Worm (Caenorhabditis elegans) whole organism, L1 larva: Measurements from ENCODE around the gene F55A11.11.

Source experiments
- F16B12.6 ChIP-seq: fragments of 150-350 bp; optimal IDR thresholded peaks from 2 replicates; lab custom pipeline; 2014; ENCODE audit warnings: missing biosample characterization, missing genetic modification characterization
- Y116A8C.19 ChIP-seq: sonication (generic microtip); optimal IDR thresholded peaks from 2 replicates; lab custom pipeline; 2016; ENCODE audit warnings: missing compliant biosample characterization, missing genetic modification characterization, borderline replicate concordance
- aha-1 ChIP-seq: fragments of 150-350 bp; optimal IDR thresholded peaks from 2 replicates; lab custom pipeline; 2014; ENCODE audit warnings: missing biosample characterization, missing genetic modification characterization
- alr-1 ChIP-seq: fragments of 200-800 bp; sonication (Bioruptor generic); optimal IDR thresholded peaks from 2 replicates; lab custom pipeline; 2018; ENCODE audit warnings: borderline replicate concordance, mild to moderate bottlenecking, missing genetic modification characterization, missing compliant biosample characterization
- ama-1 ChIP-seq: fragments of 150-350 bp; optimal IDR thresholded peaks from 2 replicates; lab custom pipeline; 2014
- ceh-63 ChIP-seq: fragments of 200-800 bp; sonication (Bioruptor generic); optimal IDR thresholded peaks from 2 replicates; lab custom pipeline; 2018; ENCODE audit warnings: mild to moderate bottlenecking, missing genetic modification characterization, missing compliant biosample characterization
- ceh-8 ChIP-seq: fragments of 200-800 bp; sonication (Bioruptor generic); optimal IDR thresholded peaks from 2 replicates; lab custom pipeline; 2018; ENCODE audit warnings: mild to moderate bottlenecking, missing genetic modification characterization, moderate library complexity, missing compliant biosample characterization
- ceh-82 ChIP-seq, 3 experiments: fragments of 150-350 bp in 1 of 3; sonication (generic microtip) in 2 of 3; optimal IDR thresholded peaks; 2 replicates each; lab custom pipeline; 2014 to 2017; ENCODE audit warnings: missing biosample characterization in 3 of 3, missing genetic modification characterization in 3 of 3
- ceh-90 ChIP-seq: sonication (generic microtip); optimal IDR thresholded peaks from 2 replicates; lab custom pipeline; 2016; ENCODE audit warnings: missing genetic modification characterization, missing compliant biosample characterization
- dsc-1 ChIP-seq: sonication (generic microtip); optimal IDR thresholded peaks from 2 replicates; lab custom pipeline; 2016; ENCODE audit warnings: mild to moderate bottlenecking, missing genetic modification characterization, missing compliant biosample characterization
- efl-3 ChIP-seq: fragments of 200-800 bp; sonication (Bioruptor generic); optimal IDR thresholded peaks from 2 replicates; lab custom pipeline; 2018; ENCODE audit warnings: mild to moderate bottlenecking, missing genetic modification characterization, missing compliant biosample characterization
- egl-27 ChIP-seq, 2 experiments: fragments of 150-350 bp in 1 of 2; sonication (generic microtip); optimal IDR thresholded peaks; 3 replicates each; lab custom pipeline; 2017 to 2018; ENCODE audit warnings: missing biosample characterization in 2 of 2, missing genetic modification characterization in 2 of 2, missing genetic modification reagents in 2 of 2
- elt-3 ChIP-seq, 6 experiments: fragments of 150-350 bp in 1 of 6; sonication (generic microtip); optimal IDR thresholded peaks; 2 replicates each; lab custom pipeline; 2017 to 2018; ENCODE audit warnings: missing biosample characterization in 6 of 6, missing genetic modification characterization in 6 of 6, inconsistent platforms in 1 of 6
- fkh-4 ChIP-seq: sonication (generic microtip); optimal IDR thresholded peaks from 2 replicates; lab custom pipeline; 2016; ENCODE audit warnings: missing compliant biosample characterization, missing genetic modification characterization, borderline replicate concordance
- fkh-8 ChIP-seq: sonication (generic microtip); optimal IDR thresholded peaks from 2 replicates; lab custom pipeline; 2016; ENCODE audit warnings: mild to moderate bottlenecking, missing genetic modification characterization, missing compliant biosample characterization
- grh-1 ChIP-seq: fragments of 200-800 bp; sonication (Bioruptor generic); IDR thresholded peaks from 2 replicates; pipeline ENCODE4 v1.3.6; 2022; ENCODE audit warnings: missing genetic modification reagents, missing genetic modification characterization, missing compliant biosample characterization
- hpl-2 ChIP-seq: fragments of 150-350 bp; optimal IDR thresholded peaks from 2 replicates; lab custom pipeline; 2014; ENCODE audit warnings: missing biosample characterization, missing genetic modification reagents, missing genetic modification characterization
- irx-1 ChIP-seq: sonication (generic microtip); optimal IDR thresholded peaks from 2 replicates; lab custom pipeline; 2016; ENCODE audit warnings: missing genetic modification characterization, missing compliant biosample characterization
- isw-1 ChIP-seq: fragments of 200-800 bp; sonication (Bioruptor generic); IDR thresholded peaks from 2 replicates; pipeline ENCODE4 v1.3.6; 2022; ENCODE audit warnings: missing genetic modification characterization, missing compliant biosample characterization
- jun-1 ChIP-seq: fragments of 150-350 bp; optimal IDR thresholded peaks from 2 replicates; lab custom pipeline; 2014; ENCODE audit warnings: missing biosample characterization, missing genetic modification reagents, missing genetic modification characterization
- lin-14 ChIP-seq: fragments of 200-800 bp; sonication (Bioruptor generic); optimal IDR thresholded peaks from 2 replicates; lab custom pipeline; 2018; ENCODE audit warnings: mild to moderate bottlenecking, missing genetic modification characterization, moderate library complexity, missing compliant biosample characterization
- lin-15B ChIP-seq: fragments of 150-350 bp; sonication (generic microtip); optimal IDR thresholded peaks from 3 replicates; lab custom pipeline; 2014; ENCODE audit warnings: missing biosample characterization, missing genetic modification characterization
- lin-35 ChIP-seq, 2 experiments: fragments of 150-350 bp; optimal IDR thresholded peaks; 2 replicates each; lab custom pipeline; 2014; ENCODE audit warnings: missing biosample characterization in 2 of 2, missing genetic modification characterization in 2 of 2, missing genetic modification reagents in 2 of 2
- lir-3 ChIP-seq: sonication (generic microtip); optimal IDR thresholded peaks from 2 replicates; lab custom pipeline; 2016; ENCODE audit warnings: mild to moderate bottlenecking, missing genetic modification characterization, moderate library complexity, missing compliant biosample characterization; ENCODE audit not compliant: poor library complexity
- lsy-2 ChIP-seq, 2 experiments: fragments of 150-350 bp; optimal IDR thresholded peaks; 2 replicates each; lab custom pipeline; 2014; ENCODE audit warnings: missing biosample characterization in 2 of 2, missing genetic modification characterization in 2 of 2
- mab-9 ChIP-seq: fragments of 200-800 bp; sonication (Bioruptor generic); IDR thresholded peaks from 2 replicates; pipeline ENCODE4 v1.3.6; 2022; ENCODE audit warnings: missing genetic modification reagents, missing genetic modification characterization, missing compliant biosample characterization
- mdl-1 ChIP-seq, 2 experiments: fragments of 150-350 bp; optimal IDR thresholded peaks; 2 replicates each; lab custom pipeline; 2014 to 2017; ENCODE audit warnings: missing biosample characterization in 2 of 2, missing genetic modification characterization in 2 of 2, inconsistent platforms in 1 of 2
- mef-2 ChIP-seq: fragments of 150-350 bp; optimal IDR thresholded peaks from 2 replicates; lab custom pipeline; 2014; ENCODE audit warnings: missing biosample characterization, missing genetic modification characterization
- mep-1 ChIP-seq: fragments of 150-350 bp; optimal IDR thresholded peaks from 2 replicates; lab custom pipeline; 2014; ENCODE audit warnings: missing biosample characterization, missing genetic modification characterization
- nhr-11 ChIP-seq: fragments of 150-350 bp; optimal IDR thresholded peaks from 2 replicates; lab custom pipeline; 2014; ENCODE audit warnings: missing biosample characterization, missing genetic modification characterization
- nhr-12 ChIP-seq: sonication (generic microtip); optimal IDR thresholded peaks from 2 replicates; lab custom pipeline; 2017; ENCODE audit warnings: missing biosample characterization, missing genetic modification characterization
- nhr-20 ChIP-seq: sonication (generic microtip); optimal IDR thresholded peaks from 2 replicates; lab custom pipeline; 2016; ENCODE audit warnings: mild to moderate bottlenecking, missing genetic modification characterization, missing compliant biosample characterization
- nhr-28 ChIP-seq: fragments of 150-350 bp; optimal IDR thresholded peaks from 2 replicates; lab custom pipeline; 2014; ENCODE audit warnings: missing biosample characterization, missing genetic modification characterization
- nhr-47 ChIP-seq: sonication (generic microtip); optimal IDR thresholded peaks from 2 replicates; lab custom pipeline; 2016; ENCODE audit warnings: mild to moderate bottlenecking, missing genetic modification characterization, moderate library complexity, missing compliant biosample characterization
- nhr-71 ChIP-seq: sonication (generic microtip); optimal IDR thresholded peaks from 2 replicates; lab custom pipeline; 2016; ENCODE audit warnings: mild to moderate bottlenecking, missing genetic modification characterization, moderate library complexity, missing compliant biosample characterization
- nhr-84 ChIP-seq: sonication (generic microtip); optimal IDR thresholded peaks from 2 replicates; lab custom pipeline; 2017; ENCODE audit warnings: missing biosample characterization, missing genetic modification characterization
- pag-3 ChIP-seq: sonication (generic microtip); optimal IDR thresholded peaks from 2 replicates; lab custom pipeline; 2017; ENCODE audit warnings: missing genetic modification characterization, mild to moderate bottlenecking, missing compliant biosample characterization, antibody characterized with exemption, borderline replicate concordance; ENCODE audit not compliant: insufficient read depth
- pax-3 ChIP-seq: fragments of 200-800 bp; sonication (Bioruptor generic); optimal IDR thresholded peaks from 2 replicates; lab custom pipeline; 2018; ENCODE audit warnings: mild to moderate bottlenecking, missing genetic modification characterization, moderate library complexity, missing compliant biosample characterization
- pqm-1 ChIP-seq: sonication (generic microtip); optimal IDR thresholded peaks from 3 replicates; lab custom pipeline; 2017; ENCODE audit warnings: missing biosample characterization, missing genetic modification characterization
- rnt-1 ChIP-seq: sonication (generic microtip); optimal IDR thresholded peaks from 2 replicates; lab custom pipeline; 2016; ENCODE audit warnings: mild to moderate bottlenecking, missing genetic modification characterization, moderate library complexity, missing compliant biosample characterization
- snu-23 ChIP-seq: sonication (generic microtip); optimal IDR thresholded peaks from 2 replicates; lab custom pipeline; 2016; ENCODE audit warnings: missing genetic modification characterization, missing compliant biosample characterization
- sox-4 ChIP-seq: sonication (generic microtip); optimal IDR thresholded peaks from 2 replicates; lab custom pipeline; 2016; ENCODE audit warnings: missing genetic modification characterization, missing compliant biosample characterization
- sptf-1 ChIP-seq: fragments of 150-350 bp; optimal IDR thresholded peaks from 2 replicates; lab custom pipeline; 2014; ENCODE audit warnings: missing biosample characterization, missing genetic modification characterization
- sup-37 ChIP-seq: fragments of 200-800 bp; sonication (Bioruptor generic); optimal IDR thresholded peaks from 2 replicates; lab custom pipeline; 2018; ENCODE audit warnings: mild to moderate bottlenecking, missing genetic modification characterization, missing compliant biosample characterization
- swsn-7 ChIP-seq: sonication (generic microtip); optimal IDR thresholded peaks from 2 replicates; lab custom pipeline; 2016; ENCODE audit warnings: missing genetic modification characterization, missing compliant biosample characterization
- unc-30 ChIP-seq: sonication (generic microtip); optimal IDR thresholded peaks from 2 replicates; lab custom pipeline; 2017; ENCODE audit warnings: missing biosample characterization, missing genetic modification characterization
- unc-62 ChIP-seq: fragments of 150-350 bp; optimal IDR thresholded peaks from 2 replicates; lab custom pipeline; 2014; ENCODE audit warnings: missing biosample characterization, missing genetic modification reagents, missing genetic modification characterization
- vab-15 ChIP-seq: sonication (generic microtip); optimal IDR thresholded peaks from 2 replicates; lab custom pipeline; 2017; ENCODE audit warnings: missing genotype, mild to moderate bottlenecking, missing genetic modification characterization, missing compliant biosample characterization
- zip-4 ChIP-seq: fragments of 200-800 bp; sonication (Bioruptor generic); optimal IDR thresholded peaks from 2 replicates; lab custom pipeline; 2018; ENCODE audit warnings: mild to moderate bottlenecking, missing genetic modification characterization, moderate library complexity, missing compliant biosample characterization
- ztf-11 ChIP-seq, 2 experiments: sonication (generic microtip); optimal IDR thresholded peaks; 2 replicates each; lab custom pipeline; 2016 to 2017; ENCODE audit warnings: missing genetic modification characterization in 2 of 2, missing biosample characterization in 1 of 2, missing compliant biosample characterization in 1 of 2
- ztf-4 ChIP-seq: fragments of 150-350 bp; optimal IDR thresholded peaks from 2 replicates; lab custom pipeline; 2014; ENCODE audit warnings: missing biosample characterization, missing genetic modification characterization

F55A11.11 gene

DNA sequence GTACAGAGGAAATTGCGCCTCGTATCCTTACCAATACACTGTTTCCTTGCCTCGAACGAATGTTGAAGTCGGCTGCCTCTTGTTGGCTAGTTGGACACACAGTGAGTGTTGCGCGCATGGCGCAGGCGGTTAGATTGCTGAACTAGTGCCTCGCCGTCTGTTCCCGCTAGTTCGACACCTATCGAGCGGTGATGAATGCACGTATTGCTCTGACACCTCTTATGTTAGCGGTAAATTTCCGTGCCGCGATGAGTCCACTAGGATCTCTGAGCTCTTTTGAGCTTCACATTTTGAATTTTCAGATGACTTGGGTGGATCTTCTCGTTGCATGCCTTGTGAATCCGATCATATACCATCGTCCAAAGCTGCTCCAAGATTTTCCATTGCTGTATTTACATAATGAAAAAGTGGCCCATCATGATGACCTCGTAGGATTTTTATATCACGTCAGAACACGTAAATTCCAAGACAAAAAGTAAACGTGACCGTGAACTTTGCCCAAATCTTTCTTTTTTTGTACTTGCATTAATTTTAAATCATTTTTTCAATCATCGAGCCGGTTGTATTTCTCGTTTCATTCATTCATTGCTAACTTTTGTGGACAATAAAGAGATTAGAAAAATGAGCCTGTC is at the start of gene F55A11.11:
Gene F55A11.11 (plus strand): TSS at position 341 of the 632 bp plus-strand sequence.
- TF ChIP-seq jun-1 (tag; lab: Kevin White, UChicago) (peak; percentile 35), Y116A8C.19 (tag; lab: Kevin White, UChicago) (no peak), nhr-20 (tag; lab: Kevin White, UChicago) (peak; percentile 82), pax-3 (tag; lab: Kevin White, UChicago) (peak; percentile 56), nhr-11 (tag; lab: Kevin White, UChicago) (no peak), ceh-90 (tag; lab: Kevin White, UChicago) (no peak), mdl-1 (tag; optimal IDR thresholded peaks at IDR 0.05; lab: Kevin White, UChicago) (peak in 1 of 2 experiments; percentile 72), grh-1 (GFP tag; lab: Robert Waterston, UW) (peak; percentile 11; the same call in 1 of the 2 replicates), ama-1 (lab: Kevin White, UChicago) (peak; percentile 3), isw-1 (GFP tag; lab: Robert Waterston, UW) (no peak), lin-15B (tag; lab: Kevin White, UChicago) (no peak), fkh-8 (tag; lab: Kevin White, UChicago) (peak; percentile 47), dsc-1 (peak; percentile 68), elt-3 (tag; optimal IDR thresholded peaks at IDR 0.05; lab: Kevin White, UChicago) (peak in 2 of 6 experiments; percentile 3 to 54), lin-14 (peak; percentile 52), nhr-28 (tag; lab: Kevin White, UChicago) (no peak), pag-3 (tag; lab: Kevin White, UChicago) (no peak), ceh-63 (no peak), ztf-11 (tag; optimal IDR thresholded peaks at IDR 0.05; lab: Kevin White, UChicago) (peak in 1 of 2 experiments; percentile 23), rnt-1 (peak; percentile 82), lin-35 (GFP tag; optimal IDR thresholded peaks at IDR 0.05; lab: Kevin White, UChicago) (peak; percentile 63 to 81), sox-4 (tag; lab: Kevin White, UChicago) (no peak), mab-9 (peak; percentile 49; the same call in 1 of the 2 replicates), snu-23 (GFP tag; lab: Kevin White, UChicago) (peak; percentile 83), mef-2 (peak; percentile 1), aha-1 (no peak), unc-62 (GFP tag; lab: Kevin White, UChicago) (no peak), hpl-2 (no peak), F16B12.6 (no peak), pqm-1 (tag; lab: Kevin White, UChicago) (peak; percentile 14), egl-27 (tag; optimal IDR thresholded peaks at IDR 0.05; lab: Kevin White, UChicago) (no peak), efl-3 (GFP tag; lab: Kevin White, UChicago) (peak; percentile 0), zip-4 (peak; percentile 5), mep-1 (peak; percentile 42), sup-37 (GFP tag; lab: Kevin White, UChicago) (peak; percentile 23), alr-1 (no peak), nhr-12 (tag; lab: Kevin White, UChicago) (peak; percentile 9), vab-15 (tag; lab: Kevin White, UChicago) (peak; percentile 3), fkh-4 (tag; lab: Kevin White, UChicago) (no peak), lir-3 (tag; lab: Kevin White, UChicago) (peak; percentile 39), nhr-47 (tag; lab: Kevin White, UChicago) (peak; percentile 81), unc-30 (tag; lab: Kevin White, UChicago) (no peak), nhr-71 (tag; lab: Kevin White, UChicago) (peak; percentile 80), sptf-1 (tag; lab: Kevin White, UChicago) (no peak), nhr-84 (tag; lab: Kevin White, UChicago) (no peak), ceh-8 (GFP tag; lab: Kevin White, UChicago) (no peak), ztf-4 (tag; lab: Kevin White, UChicago) (peak; percentile 61), irx-1 (tag; lab: Kevin White, UChicago) (peak; percentile 45), lsy-2 (tag; optimal IDR thresholded peaks at IDR 0.05; lab: Kevin White, UChicago) (peak; percentile 71 to 85), ceh-82 (tag; optimal IDR thresholded peaks at IDR 0.05; lab: Kevin White, UChicago) (peak; percentile 47 to 67 (median 55)), swsn-7 (peak; percentile 72)
